Worm (Caenorhabditis elegans) whole organism, L4/young adult: ENCODE measurements around the gene tsp-17.

Experiments used
- dao-5 ChIP-seq: sonication (generic microtip); optimal IDR thresholded peaks from 2 replicates; lab custom pipeline; 2016; ENCODE audit warnings: missing genotype, missing genetic modification characterization, moderate library complexity, missing compliant biosample characterization
- him-1 ChIP-seq: sonication (generic microtip); optimal IDR thresholded peaks from 2 replicates; lab custom pipeline; 2016; ENCODE audit warnings: missing genotype, missing genetic modification reagents, missing genetic modification characterization, missing compliant biosample characterization

DNA sequence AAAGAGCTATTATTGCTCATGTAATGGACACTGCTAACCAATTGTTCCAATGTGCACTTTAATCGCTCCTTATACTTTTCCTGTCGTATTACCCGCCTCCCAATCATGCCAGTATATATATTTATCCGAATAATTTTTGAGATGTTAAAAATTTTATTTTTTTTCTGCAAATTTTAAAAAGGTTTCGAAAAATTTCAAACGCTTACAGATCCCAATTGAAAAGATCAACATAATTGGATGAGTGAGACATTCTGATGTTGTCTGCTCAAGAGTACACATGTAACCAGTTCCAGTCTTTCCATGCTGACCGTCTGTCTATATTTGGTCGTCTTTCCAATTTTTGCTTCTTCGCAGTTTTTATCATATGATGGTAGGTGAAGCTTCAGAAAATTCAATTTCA lies 21.8 kb upstream of the tsp-17 start, which contains the start of gene R11G1.1:
- TF ChIP-seq him-1 (tag; lab: Kevin White, UChicago) (no peak), dao-5 (tag; lab: Kevin White, UChicago) (no peak)
